Worm (Caenorhabditis elegans) whole organism, young adult: ENCODE results near the gene tbc-6.

Source experiments
- C17E4.6 ChIP-seq: fragments of 200-800 bp; sonication (Bioruptor generic); IDR thresholded peaks from 2 replicates; pipeline ENCODE4 v1.3.6; 2022; ENCODE audit warnings: missing genetic modification reagents, missing genetic modification characterization, missing compliant biosample characterization
- D2030.7 ChIP-seq: fragments of 200-800 bp; sonication (Bioruptor generic); IDR thresholded peaks from 2 replicates; pipeline ENCODE4 v1.3.6; 2022; ENCODE audit warnings: missing genetic modification reagents, missing genetic modification characterization, missing compliant biosample characterization
- F33H1.4 ChIP-seq: fragments of 200-800 bp; sonication (Bioruptor generic); IDR thresholded peaks from 2 replicates; pipeline ENCODE4 v1.3.6; 2022; ENCODE audit warnings: missing genetic modification reagents, missing genetic modification characterization, missing compliant biosample characterization
- F39B2.1 ChIP-seq: fragments of 200-800 bp; sonication (Bioruptor generic); IDR thresholded peaks from 2 replicates; pipeline ENCODE4 v1.3.6; 2022; ENCODE audit warnings: missing genetic modification reagents, missing genetic modification characterization, missing compliant biosample characterization
- T07F8.4 ChIP-seq: sonication (generic microtip); optimal IDR thresholded peaks from 2 replicates; lab custom pipeline; 2016; ENCODE audit warnings: mild to moderate bottlenecking, missing genetic modification characterization, moderate library complexity, missing compliant biosample characterization
- ZK185.1 ChIP-seq: sonication (generic microtip); optimal IDR thresholded peaks from 2 replicates; lab custom pipeline; 2016; ENCODE audit warnings: mild to moderate bottlenecking, missing genetic modification characterization, missing compliant biosample characterization; ENCODE audit not compliant: poor library complexity, severe bottlenecking
- ccch-3 ChIP-seq: fragments of 200-800 bp; sonication (Bioruptor generic); optimal IDR thresholded peaks from 2 replicates; lab custom pipeline; 2018; ENCODE audit warnings: mild to moderate bottlenecking, missing genetic modification characterization, missing compliant biosample characterization
- cebp-1 ChIP-seq, 2 experiments: fragments of 200-800 bp in 1 of 2; sonication (Bioruptor generic) in 1 of 2; sonication (generic microtip) in 1 of 2; IDR thresholded peaks in 1 of 2; optimal IDR thresholded peaks in 1 of 2; 2 replicates each; pipeline versions ENCODE4 v1.3.6 to Lab custom; 2017 to 2022; ENCODE audit warnings: missing compliant biosample characterization in 2 of 2, missing genetic modification characterization in 2 of 2, mild to moderate bottlenecking in 1 of 2, missing genetic modification reagents in 1 of 2, moderate library complexity in 1 of 2
- ceh-100 ChIP-seq: fragments of 200-800 bp; sonication (Bioruptor generic); IDR thresholded peaks from 2 replicates; pipeline ENCODE4 v1.3.6; 2022; ENCODE audit warnings: missing genetic modification reagents, missing genetic modification characterization, missing compliant biosample characterization
- ceh-27 ChIP-seq: fragments of 200-800 bp; sonication (Bioruptor generic); optimal IDR thresholded peaks from 2 replicates; lab custom pipeline; 2018; ENCODE audit warnings: mild to moderate bottlenecking, missing genetic modification characterization, moderate library complexity, missing compliant biosample characterization
- ceh-58 ChIP-seq: fragments of 200-800 bp; sonication (Bioruptor generic); IDR thresholded peaks from 2 replicates; pipeline ENCODE4 v1.3.6; 2022; ENCODE audit warnings: missing genetic modification characterization, missing compliant biosample characterization
- die-1 ChIP-seq: sonication (generic microtip); optimal IDR thresholded peaks from 2 replicates; lab custom pipeline; 2016; ENCODE audit warnings: missing genotype, mild to moderate bottlenecking, missing genetic modification characterization, missing compliant biosample characterization
- dox-1 ChIP-seq: fragments of 200-800 bp; sonication (Bioruptor generic); IDR thresholded peaks from 2 replicates; pipeline ENCODE4 v1.3.6; 2022; ENCODE audit warnings: missing genetic modification reagents, missing genetic modification characterization, missing compliant biosample characterization
- efl-1 ChIP-seq: fragments of 150-350 bp; optimal IDR thresholded peaks from 2 replicates; lab custom pipeline; 2014; ENCODE audit warnings: missing biosample characterization, missing genetic modification reagents, missing genetic modification characterization
- hmg-1.2 ChIP-seq: fragments of 200-800 bp; sonication (Bioruptor generic); IDR thresholded peaks from 2 replicates; pipeline ENCODE4 v1.3.6; 2022; ENCODE audit warnings: missing genetic modification reagents, missing genetic modification characterization, missing compliant biosample characterization
- lin-40 ChIP-seq: sonication (generic microtip); optimal IDR thresholded peaks from 2 replicates; lab custom pipeline; 2016; ENCODE audit warnings: missing genetic modification characterization, mild to moderate bottlenecking, missing compliant biosample characterization, missing genotype, missing genetic modification reagents
- madf-10 ChIP-seq: sonication (generic microtip); optimal IDR thresholded peaks from 2 replicates; lab custom pipeline; 2016; ENCODE audit warnings: mild to moderate bottlenecking, missing genetic modification characterization, missing compliant biosample characterization
- madf-3 ChIP-seq: fragments of 200-800 bp; sonication (Bioruptor generic); IDR thresholded peaks from 2 replicates; pipeline ENCODE4 v1.3.6; 2022; ENCODE audit warnings: missing genetic modification reagents, missing genetic modification characterization, missing compliant biosample characterization
- madf-6 ChIP-seq: fragments of 200-800 bp; sonication (Bioruptor generic); IDR thresholded peaks from 2 replicates; pipeline ENCODE4 v1.3.6; 2022; ENCODE audit warnings: missing genetic modification reagents, missing genetic modification characterization, missing compliant biosample characterization
- mcd-1 ChIP-seq: fragments of 200-800 bp; sonication (Bioruptor generic); IDR thresholded peaks from 2 replicates; pipeline ENCODE4 v1.3.6; 2022; ENCODE audit warnings: missing genetic modification reagents, missing genetic modification characterization, missing compliant biosample characterization
- nfya-1 ChIP-seq: sonication (generic microtip); optimal IDR thresholded peaks from 2 replicates; lab custom pipeline; 2017; ENCODE audit warnings: antibody characterized with exemption, missing compliant biosample characterization, missing genetic modification characterization, borderline replicate concordance; ENCODE audit not compliant: insufficient read depth
- nfyb-1 ChIP-seq: fragments of 200-800 bp; sonication (Bioruptor generic); IDR thresholded peaks from 2 replicates; pipeline ENCODE4 v1.3.6; 2022; ENCODE audit warnings: missing genetic modification reagents, missing genetic modification characterization, missing compliant biosample characterization
- pbrm-1 ChIP-seq: fragments of 200-800 bp; sonication (Bioruptor generic); IDR thresholded peaks from 2 replicates; pipeline ENCODE4 v1.3.6; 2022; ENCODE audit warnings: missing genetic modification reagents, missing genetic modification characterization, missing compliant biosample characterization
- rec-8 ChIP-seq, 2 experiments: sonication (generic microtip); optimal IDR thresholded peaks; 2 replicates each; lab custom pipeline; 2016; ENCODE audit warnings: mild to moderate bottlenecking in 2 of 2, missing genetic modification characterization in 2 of 2, missing genetic modification reagents in 2 of 2, missing genotype in 2 of 2, missing biosample characterization in 1 of 2, missing compliant biosample characterization in 1 of 2, moderate library complexity in 1 of 2
- rpc-1 ChIP-seq, 2 experiments: fragments of 150-350 bp in 1 of 2; sonication (generic microtip) in 1 of 2; optimal IDR thresholded peaks; 2 replicates each; lab custom pipeline; 2014 to 2018; ENCODE audit warnings: missing biosample characterization in 1 of 2, missing genetic modification characterization in 1 of 2, missing genetic modification reagents in 1 of 2, missing genotype in 1 of 2
- sea-2 ChIP-seq: fragments of 200-800 bp; sonication (Bioruptor generic); IDR thresholded peaks from 2 replicates; pipeline ENCODE4 v1.3.6; 2022; ENCODE audit warnings: missing genetic modification characterization, missing compliant biosample characterization
- snpc-1.3 ChIP-seq: sonication (generic microtip); optimal IDR thresholded peaks from 2 replicates; lab custom pipeline; 2017; ENCODE audit warnings: missing genetic modification characterization, mild to moderate bottlenecking, missing compliant biosample characterization, antibody characterized with exemption, moderate library complexity, missing genotype, missing genetic modification reagents; ENCODE audit not compliant: insufficient read depth
- tbp1 ChIP-seq: fragments of 200-800 bp; sonication (Bioruptor generic); optimal IDR thresholded peaks from 2 replicates; lab custom pipeline; 2018; ENCODE audit warnings: mild to moderate bottlenecking, missing genetic modification characterization, missing compliant biosample characterization
- tlf-1 ChIP-seq: fragments of 200-800 bp; sonication (Bioruptor generic); optimal IDR thresholded peaks from 2 replicates; lab custom pipeline; 2018; ENCODE audit warnings: mild to moderate bottlenecking, missing genetic modification characterization, missing compliant biosample characterization
- xnd-1 ChIP-seq: sonication (generic microtip); optimal IDR thresholded peaks from 2 replicates; lab custom pipeline; 2016; ENCODE audit warnings: missing genotype, missing genetic modification reagents, missing genetic modification characterization, missing compliant biosample characterization
- zfh-2 ChIP-seq: fragments of 200-800 bp; sonication (Bioruptor generic); conservative IDR thresholded peaks from 2 replicates; pipeline ENCODE4 v1.3.6; 2022; ENCODE audit warnings: missing genetic modification reagents, missing genetic modification characterization, missing compliant biosample characterization
- ztf-18 ChIP-seq: sonication (generic microtip); optimal IDR thresholded peaks from 2 replicates; lab custom pipeline; 2016; ENCODE audit warnings: missing genotype, mild to moderate bottlenecking, missing genetic modification characterization, missing compliant biosample characterization

Gene tbc-6

ce11 chrII:6842651-6843118, 5.2 kb upstream of the tbc-6 start (continued):
- TF ChIP-seq cebp-1 (GFP tag; IDR thresholded peaks at IDR 0.05; lab: Robert Waterston, UW) (no peak), cebp-1 (tag; optimal IDR thresholded peaks at IDR 0.05; lab: Kevin White, UChicago) (peak; percentile 79), tbp1 (GFP tag; lab: Kevin White, UChicago) (peak; percentile 47), ztf-18 (tag; lab: Kevin White, UChicago) (no peak), F33H1.4 (GFP tag; lab: Robert Waterston, UW) (no peak), nfya-1 (tag; lab: Kevin White, UChicago) (no peak), F39B2.1 (no peak), ceh-58 (no peak), snpc-1.3 (tag; lab: Kevin White, UChicago) (no peak), ccch-3 (GFP tag; lab: Kevin White, UChicago) (no peak), ZK185.1 (tag; lab: Kevin White, UChicago) (no peak), die-1 (tag; lab: Kevin White, UChicago) (peak; percentile 60)
- TF ChIP-seq, all 124 proteins: peak for 37

ce11 chrII:6843211-6843610, 4.7 kb upstream of the tbc-6 start:
- TF ChIP-seq T07F8.4 (tag; lab: Kevin White, UChicago), result no peak
- 0 out of 2 replicates have a peak, but pooled peaks have one; percentile 1 for TF ChIP-seq ceh-100 (GFP tag; lab: Robert Waterston, UW)

DNA sequence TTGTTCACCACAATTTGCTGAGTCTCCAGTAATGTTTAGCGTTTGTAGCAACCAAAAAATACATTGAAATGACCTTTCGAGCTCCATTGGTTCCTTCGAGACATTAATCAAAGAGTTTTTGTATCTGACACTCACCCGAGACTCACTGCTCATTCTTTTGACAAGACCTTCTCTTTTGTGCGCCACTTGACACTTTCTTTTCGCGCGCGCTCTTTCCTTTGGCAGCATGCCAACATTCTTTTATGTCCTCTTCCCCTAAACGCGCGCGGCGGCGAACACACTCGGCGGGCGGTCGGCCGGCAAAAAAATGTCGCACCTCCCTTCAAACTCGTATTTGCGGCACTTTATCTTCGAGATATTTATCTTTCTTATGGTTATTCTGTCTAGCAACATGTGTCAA, 4.2 kb upstream of the tbc-6 start:
- no peak for TF ChIP-seq rec-8 (tag; optimal IDR thresholded peaks at IDR 0.05; lab: Kevin White, UChicago)
- 0 out of 2 replicates have a peak, but pooled peaks have one; percentile 11 for TF ChIP-seq nfyb-1 (GFP tag; lab: Robert Waterston, UW)
- TF ChIP-seq madf-10 (tag; lab: Kevin White, UChicago), result peak; percentile 96
- TF ChIP-seq madf-6 (GFP tag; lab: Robert Waterston, UW), result peak; percentile 69
- TF ChIP-seq lin-40 (tag; lab: Kevin White, UChicago), result no peak
- TF ChIP-seq madf-3 (GFP tag; lab: Robert Waterston, UW), result peak; percentile 67; the same call in 1 of the 2 replicates
- TF ChIP-seq rpc-1 (optimal IDR thresholded peaks at IDR 0.05; lab: Kevin White, UChicago), result no peak
- TF ChIP-seq rpc-1 (tag; optimal IDR thresholded peaks at IDR 0.05; lab: Kevin White, UChicago), result no peak
- no peak for TF ChIP-seq ztf-18 (tag; lab: Kevin White, UChicago)
- TF ChIP-seq dox-1 (GFP tag; lab: Robert Waterston, UW), result no peak
- peak; percentile 53 for TF ChIP-seq efl-1
- peak; percentile 27; the same call in 1 of the 2 replicates for TF ChIP-seq mcd-1 (GFP tag; lab: Robert Waterston, UW)
- TF ChIP-seq xnd-1 (tag; lab: Kevin White, UChicago), result peak; percentile 19
- TF ChIP-seq D2030.7, result 0 out of 2 replicates have a peak, but pooled peaks have one; percentile 19
- TF ChIP-seq tlf-1, result no peak
- peak; percentile 5 for TF ChIP-seq ceh-27 (GFP tag; lab: Kevin White, UChicago)
- TF ChIP-seq zfh-2 (GFP tag; lab: Robert Waterston, UW), result peak; percentile 71

DNA sequence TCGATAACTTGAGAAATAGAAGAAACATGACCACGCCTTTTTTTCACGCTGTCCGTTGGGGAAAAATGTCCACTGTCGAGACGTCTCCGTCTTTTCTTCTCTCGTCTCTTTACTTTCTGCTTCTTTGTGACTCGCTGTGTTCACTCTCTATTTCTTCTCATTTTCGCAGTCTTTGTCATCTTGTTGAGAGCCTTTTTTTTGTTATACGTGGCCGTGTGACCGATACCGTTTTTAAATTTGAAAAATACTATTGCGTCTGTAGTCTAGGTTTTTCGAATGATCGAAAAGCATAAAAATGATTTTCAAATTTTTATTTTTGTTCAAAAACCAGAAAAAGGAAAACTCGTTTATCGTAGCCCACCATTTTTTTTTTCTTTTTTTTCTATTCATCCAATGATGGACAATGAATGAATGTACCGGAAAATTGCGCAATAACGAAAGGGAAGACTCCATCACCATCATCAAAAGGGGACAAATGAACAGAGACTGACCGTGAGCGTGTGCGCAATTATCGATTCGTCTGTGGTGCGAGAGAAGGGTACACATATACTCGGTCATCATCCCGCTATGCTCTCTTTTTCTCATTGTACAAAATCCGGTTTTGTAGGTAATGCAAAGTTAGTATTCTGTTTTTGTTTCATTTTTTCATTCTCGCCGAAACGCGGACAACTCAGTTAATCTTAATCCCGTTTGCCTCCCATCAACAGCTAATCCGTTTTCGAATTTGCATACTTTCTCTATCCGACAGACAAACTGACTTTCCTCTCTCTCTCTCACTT, 3.5 kb upstream of the tbc-6 start:
- TF ChIP-seq cebp-1 (GFP tag; IDR thresholded peaks at IDR 0.05; lab: Robert Waterston, UW) (no peak), cebp-1 (tag; optimal IDR thresholded peaks at IDR 0.05; lab: Kevin White, UChicago) (peak; percentile 1), sea-2 (GFP tag; lab: Robert Waterston, UW) (no peak), pbrm-1 (GFP tag; lab: Robert Waterston, UW) (0 out of 2 replicates have a peak, but pooled peaks have one; percentile 18), C17E4.6 (no peak), hmg-1.2 (GFP tag; lab: Robert Waterston, UW) (peak; percentile 16; the same call in 1 of the 2 replicates)
